Fruit fly (Drosophila melanogaster): Measurements from ENCODE around the gene slx1.

The slx1 gene

dm6 chr3R:4666014-4666652 is 24.4 kb downstream of the slx1 start (continued):
- TF ChIP-seq Nf-YC (tag; optimal IDR thresholded peaks at IDR 0.05) (no peak), CrebB (tag; optimal IDR thresholded peaks at IDR 0.05) (no peak), CG11093 (GFP tag; IDR thresholded peaks at IDR 0.05) (no peak), ci (GFP tag; IDR thresholded peaks at IDR 0.05) (no peak), CG6791 (GFP tag; IDR thresholded peaks at IDR 0.05; ENCODE audit: partially characterized antibody) (peak; percentile 80; the same call in 2 of the 3 replicates), vnd (GFP tag; IDR thresholded peaks at IDR 0.05; ENCODE audit: partially characterized antibody) (peak; percentile 60), CG6683 (GFP tag; optimal IDR thresholded peaks at IDR 0.05) (no peak), bab2 (GFP tag; optimal IDR thresholded peaks at IDR 0.05) (no peak), CG12744 (GFP tag; optimal IDR thresholded peaks at IDR 0.05) (no peak), CG15269 (tag; optimal IDR thresholded peaks at IDR 0.05) (no peak), Asciz (GFP tag; optimal IDR thresholded peaks at IDR 0.05) (no peak), CG12071 (GFP tag; optimal IDR thresholded peaks at IDR 0.05) (no peak), caup (GFP tag; optimal IDR thresholded peaks at IDR 0.05; ENCODE audit: severe bottlenecking) (no peak), CG15514 (GFP tag; optimal IDR thresholded peaks at IDR 0.05) (no peak), ato (GFP tag; IDR thresholded peaks at IDR 0.05; ENCODE audit: partially characterized antibody) (peak; percentile 78), Usf (GFP tag; optimal IDR thresholded peaks at IDR 0.05) (no peak), dan (GFP tag; IDR thresholded peaks at IDR 0.05) (no peak), CG4854 (GFP tag; optimal IDR thresholded peaks at IDR 0.05) (no peak), Chrac-16 (GFP tag; optimal IDR thresholded peaks at IDR 0.05) (no peak), knrl (GFP tag; IDR thresholded peaks at IDR 0.05; ENCODE audit: partially characterized antibody) (no peak), dysf (GFP tag; IDR thresholded peaks at IDR 0.05) (no peak), jing (GFP tag; optimal IDR thresholded peaks at IDR 0.05) (no peak), CG31388 (GFP tag; optimal IDR thresholded peaks at IDR 0.05) (no peak), ERR (GFP tag; optimal IDR thresholded peaks at IDR 0.05) (no peak), HLH4C (GFP tag; IDR thresholded peaks at IDR 0.05; ENCODE audit: partially characterized antibody) (peak; percentile 61; the same call in 2 of the 3 replicates), CG9797 (GFP tag; optimal IDR thresholded peaks at IDR 0.05) (no peak), Optix (GFP tag; IDR thresholded peaks at IDR 0.05) (no peak), B-H1 (GFP tag; IDR thresholded peaks at IDR 0.05) (no peak), CG13775 (GFP tag; optimal IDR thresholded peaks at IDR 0.05) (no peak), gcm (GFP tag; optimal IDR thresholded peaks at IDR 0.05) (no peak), CG16813 (GFP tag; IDR thresholded peaks at IDR 0.05; ENCODE audit: partially characterized antibody) (peak; percentile 47; the same call in 1 of the 3 replicates), CG17359 (tag; optimal IDR thresholded peaks at IDR 0.05) (no peak), CG7786 (GFP tag; optimal IDR thresholded peaks at IDR 0.05) (no peak), CG10654 (GFP tag; optimal IDR thresholded peaks at IDR 0.05) (no peak), sna (GFP tag; IDR thresholded peaks at IDR 0.05; ENCODE audit: partially characterized antibody) (peak; percentile 32; the same call in 1 of the 2 replicates), CG8478 (optimal IDR thresholded peaks at IDR 0.05) (no peak), otp (GFP tag; IDR thresholded peaks at IDR 0.05) (no peak), sr (GFP tag; IDR thresholded peaks at IDR 0.05) (no peak), sim (GFP tag; IDR thresholded peaks at IDR 0.05) (no peak), onecut (GFP tag; IDR thresholded peaks at IDR 0.05) (no peak), sens (GFP tag) (peak; percentile 55), oc (tag; optimal IDR thresholded peaks at IDR 0.05) (no peak), nerfin-2 (GFP tag; IDR thresholded peaks at IDR 0.05; ENCODE audit: partially characterized antibody) (peak; percentile 72), Gsc (GFP tag; IDR thresholded peaks at IDR 0.05) (no peak), CG5245 (GFP tag; optimal IDR thresholded peaks at IDR 0.05) (no peak), Scr (GFP tag; IDR thresholded peaks at IDR 0.05; ENCODE audit: partially characterized antibody) (peak; percentile 49), H2.0 (GFP tag; IDR thresholded peaks at IDR 0.05) (no peak), CG3163 (GFP tag; optimal IDR thresholded peaks at IDR 0.05) (no peak), sd (tag; optimal IDR thresholded peaks at IDR 0.05) (no peak), Bgb (GFP tag; IDR thresholded peaks at IDR 0.05; ENCODE audit: partially characterized antibody) (peak; percentile 54; the same call in 1 of the 2 replicates)
